Fruit fly (Drosophila melanogaster) whole organism, wandering third instar larva: ENCODE data around the gene gish.
A peak's percentile ranks its signal among the peaks of the same experiment; 100 is the strongest.

Source experiments
- Abd-B ChIP-seq: fragments of >200 bp; optimal IDR thresholded peaks from 2 replicates; lab custom pipeline; 2017; ENCODE audit warnings: missing biosample characterization, missing genetic modification characterization
- CG32264 ChIP-seq: fragments of 200-800 bp; sonication (Bioruptor generic); optimal IDR thresholded peaks from 2 replicates; lab custom pipeline; 2016; ENCODE audit warnings: missing biosample characterization, missing genetic modification characterization
- CG9705 ChIP-seq: fragments of 200-800 bp; sonication (Bioruptor generic); optimal IDR thresholded peaks from 2 replicates; lab custom pipeline; 2018; ENCODE audit warnings: missing biosample characterization, mild to moderate bottlenecking, missing genetic modification characterization
- CrebA ChIP-seq: fragments of 200-800 bp; sonication (Bioruptor generic); optimal IDR thresholded peaks from 2 replicates; lab custom pipeline; 2016; ENCODE audit warnings: missing biosample characterization, mild to moderate bottlenecking, missing genetic modification characterization, borderline replicate concordance
- Dfd ChIP-seq: fragments of >200 bp; optimal IDR thresholded peaks from 2 replicates; lab custom pipeline; 2017; ENCODE audit warnings: missing biosample characterization, missing genetic modification characterization
- Dif ChIP-seq: fragments of 200-275, 200-300 bp; sonication (Bioruptor generic); optimal IDR thresholded peaks from 2 replicates; lab custom pipeline; 2018; ENCODE audit warnings: missing biosample characterization, missing genetic modification characterization; ENCODE audit not compliant: partially characterized antibody
- GATAd ChIP-seq: sonication (Bioruptor generic); optimal IDR thresholded peaks from 2 replicates; lab custom pipeline; 2016; ENCODE audit warnings: missing biosample characterization, missing genetic modification characterization
- HLH106 ChIP-seq: fragments of 200-800 bp; optimal IDR thresholded peaks from 3 replicates; lab custom pipeline; 2019; ENCODE audit warnings: missing biosample characterization, mild to moderate bottlenecking, missing genetic modification characterization, moderate library complexity
- Hnf4 ChIP-seq: fragments of 200-800 bp; sonication (Bioruptor generic); optimal IDR thresholded peaks from 2 replicates; lab custom pipeline; 2016; ENCODE audit warnings: missing biosample characterization, mild to moderate bottlenecking, missing genetic modification characterization
- Hr78 ChIP-seq: fragments of >200 bp; optimal IDR thresholded peaks from 2 replicates; lab custom pipeline; 2017; ENCODE audit warnings: missing biosample characterization, missing genetic modification characterization
- Hr83 ChIP-seq: fragments of 200-300 bp; sonication (Bioruptor generic); optimal IDR thresholded peaks from 2 replicates; lab custom pipeline; 2016; ENCODE audit warnings: missing biosample characterization, mild to moderate bottlenecking, missing genetic modification characterization, moderate library complexity; ENCODE audit not compliant: poor library complexity, severe bottlenecking
- Jra ChIP-seq: sonication (Bioruptor generic); optimal IDR thresholded peaks from 2 replicates; lab custom pipeline; 2016; ENCODE audit warnings: missing biosample characterization, missing genetic modification characterization
- Mio ChIP-seq: sonication (Bioruptor generic); optimal IDR thresholded peaks from 2 replicates; lab custom pipeline; 2016; ENCODE audit warnings: missing biosample characterization, missing genetic modification characterization
- Myc ChIP-seq: fragments of >200 bp; optimal IDR thresholded peaks from 2 replicates; lab custom pipeline; 2017
- N ChIP-seq: fragments of >200 bp; optimal IDR thresholded peaks from 2 replicates; lab custom pipeline; 2018; ENCODE audit warnings: missing biosample characterization, missing external identifiers, missing genetic modification characterization
- OdsH ChIP-seq: fragments of 200-800 bp; sonication (Bioruptor generic); optimal IDR thresholded peaks from 2 replicates; lab custom pipeline; 2016; ENCODE audit warnings: missing biosample characterization, mild to moderate bottlenecking, missing genetic modification characterization
- Rel ChIP-seq, 2 experiments: fragments of 200-800 bp; sonication (Bioruptor generic) in 1 of 2; optimal IDR thresholded peaks; 2 replicates in 1 of 2; 3 replicates in 1 of 2; lab custom pipeline; 2016 to 2019; ENCODE audit warnings: mild to moderate bottlenecking in 2 of 2, missing biosample characterization in 2 of 2, missing genetic modification characterization in 2 of 2, moderate library complexity in 1 of 2
- Sp1 ChIP-seq: fragments of 200-800 bp; sonication (Bioruptor generic); optimal IDR thresholded peaks from 3 replicates; lab custom pipeline; 2019; ENCODE audit warnings: missing biosample characterization, mild to moderate bottlenecking, missing genetic modification characterization, moderate library complexity
- Vsx2 ChIP-seq: fragments of 200-300, 225-300 bp; sonication (Bioruptor generic); optimal IDR thresholded peaks from 2 replicates; lab custom pipeline; 2018; ENCODE audit warnings: missing biosample characterization, missing genetic modification characterization; ENCODE audit not compliant: partially characterized antibody
- br ChIP-seq: fragments of 200-800 bp; sonication (Bioruptor generic); optimal IDR thresholded peaks from 2 replicates; lab custom pipeline; 2016; ENCODE audit warnings: missing biosample characterization, missing genetic modification characterization
- brk ChIP-seq: fragments of 200-800 bp; sonication (Bioruptor generic); optimal IDR thresholded peaks from 2 replicates; lab custom pipeline; 2016; ENCODE audit warnings: missing biosample characterization, mild to moderate bottlenecking, missing genetic modification characterization
- dl ChIP-seq, 2 experiments: fragments of 175-275, 200-275 bp in 1 of 2; fragments of 200-275 bp in 1 of 2; sonication (Bioruptor generic); optimal IDR thresholded peaks; lab custom pipeline; 2018; ENCODE audit warnings: mild to moderate bottlenecking in 2 of 2, missing biosample characterization in 2 of 2, missing genetic modification characterization in 2 of 2, moderate library complexity in 2 of 2; ENCODE audit not compliant: partially characterized antibody in 2 of 2, insufficient read depth in 1 of 2
- dmrt93B ChIP-seq: fragments of 200-800 bp; sonication (Bioruptor generic); optimal IDR thresholded peaks from 2 replicates; lab custom pipeline; 2018; ENCODE audit warnings: missing biosample characterization, mild to moderate bottlenecking, missing genetic modification characterization
- dsf ChIP-seq: sonication (Bioruptor generic); optimal IDR thresholded peaks from 2 replicates; lab custom pipeline; 2016; ENCODE audit warnings: missing biosample characterization, missing genetic modification characterization, borderline replicate concordance
- ey ChIP-seq: fragments of 200-800 bp; sonication (Bioruptor generic); optimal IDR thresholded peaks from 2 replicates; lab custom pipeline; 2016; ENCODE audit warnings: missing biosample characterization, missing genetic modification characterization
- foxo ChIP-seq, 2 experiments: fragments of 200-800 bp; sonication (Bioruptor generic); optimal IDR thresholded peaks; 2 replicates in 1 of 2; 3 replicates in 1 of 2; lab custom pipeline; 2016 to 2017; ENCODE audit warnings: missing biosample characterization in 2 of 2, missing genetic modification characterization in 2 of 2
- fru ChIP-seq: fragments of 200-800 bp; sonication (Bioruptor generic); optimal IDR thresholded peaks from 3 replicates; lab custom pipeline; 2016; ENCODE audit warnings: missing biosample characterization, mild to moderate bottlenecking, missing genetic modification characterization
- h ChIP-seq: fragments of 200-800 bp; sonication (Bioruptor generic); optimal IDR thresholded peaks from 3 replicates; lab custom pipeline; 2016; ENCODE audit warnings: missing biosample characterization, mild to moderate bottlenecking, missing genetic modification characterization
- jim ChIP-seq: fragments of 175-275, 200-325 bp; sonication (Bioruptor generic); optimal IDR thresholded peaks from 2 replicates; lab custom pipeline; 2016; ENCODE audit warnings: missing biosample characterization, mild to moderate bottlenecking, missing genetic modification characterization
- lola ChIP-seq: fragments of >200 bp; optimal IDR thresholded peaks from 2 replicates; lab custom pipeline; 2017; ENCODE audit warnings: missing biosample characterization, missing genetic modification characterization
- pan ChIP-seq: fragments of >200 bp; optimal IDR thresholded peaks from 2 replicates; lab custom pipeline; 2017
- psq ChIP-seq: fragments of 200-800 bp; sonication (Bioruptor generic); optimal IDR thresholded peaks from 3 replicates; lab custom pipeline; 2017; ENCODE audit warnings: missing biosample characterization, mild to moderate bottlenecking, missing genetic modification characterization, moderate library complexity
- rgr ChIP-seq: fragments of 200-800 bp; sonication (Bioruptor generic); optimal IDR thresholded peaks from 3 replicates; lab custom pipeline; 2016; ENCODE audit warnings: missing biosample characterization, mild to moderate bottlenecking, missing genetic modification characterization
- sage ChIP-seq: fragments of 200-800 bp; sonication (Bioruptor generic); optimal IDR thresholded peaks from 2 replicates; lab custom pipeline; 2016; ENCODE audit warnings: missing biosample characterization, mild to moderate bottlenecking, missing genetic modification characterization
- sv ChIP-seq: fragments of 200-800 bp; sonication (Bioruptor generic); optimal IDR thresholded peaks from 3 replicates; lab custom pipeline; 2016; ENCODE audit warnings: missing biosample characterization, missing genetic modification characterization
- tai ChIP-seq: sonication (Bioruptor generic); optimal IDR thresholded peaks from 2 replicates; lab custom pipeline; 2016; ENCODE audit warnings: missing biosample characterization, missing genetic modification characterization
- usp ChIP-seq: fragments of >200 bp; optimal IDR thresholded peaks from 2 replicates; lab custom pipeline; 2017; ENCODE audit warnings: missing biosample characterization, missing genetic modification characterization
- woc ChIP-seq: sonication (Bioruptor generic); optimal IDR thresholded peaks from 2 replicates; lab custom pipeline; 2016; ENCODE audit warnings: missing biosample characterization, mild to moderate bottlenecking, missing genetic modification characterization

Gene gish

DNA sequence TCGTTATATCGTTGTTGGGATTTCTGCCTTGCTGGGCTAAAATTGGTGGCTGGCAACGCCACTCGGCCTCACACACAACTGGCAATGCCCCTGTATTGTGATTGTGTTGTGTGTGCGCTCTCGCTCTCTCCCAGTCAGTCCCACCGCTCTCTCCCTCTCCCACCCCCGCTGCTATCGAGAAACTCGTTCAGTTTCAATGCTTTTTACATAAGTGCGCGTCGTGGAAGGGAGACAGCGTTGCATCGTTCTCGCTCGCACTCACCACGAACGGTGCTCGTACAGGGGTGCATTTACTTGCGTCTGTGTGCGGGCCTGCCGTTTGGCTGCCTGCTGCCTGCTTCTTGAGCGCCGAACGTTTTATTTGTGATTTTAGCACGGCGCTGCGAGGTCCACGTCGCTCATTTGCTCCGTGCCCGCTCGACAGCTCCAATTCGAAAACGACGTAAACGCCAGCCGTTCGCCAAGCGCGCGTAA lies 29.8 kb upstream of the gish start:
- TF ChIP-seq Dif (GFP tag; lab: Kevin White, UChicago) (peak; percentile 90), N (peak; percentile 42), fru (peak; percentile 73), tai (GFP tag; lab: Kevin White, UChicago) (peak; percentile 55), HLH106 (tag; lab: Kevin White, UChicago) (peak; percentile 33), Abd-B (no peak), rgr (GFP tag; lab: Kevin White, UChicago) (peak; percentile 57), dsf (GFP tag; lab: Kevin White, UChicago) (no peak), OdsH (peak; percentile 55), GATAd (no peak), Dfd (GFP tag; lab: Kevin White, UChicago) (no peak), sage (GFP tag; lab: Kevin White, UChicago) (no peak), Sp1 (GFP tag; lab: Kevin White, UChicago) (peak; percentile 63), Vsx2 (no peak), brk (GFP tag; lab: Kevin White, UChicago) (no peak), Hnf4 (peak; percentile 75), Jra (peak; percentile 89), woc (GFP tag; lab: Kevin White, UChicago) (peak; percentile 64), CG9705 (no peak), Rel (GFP tag; optimal IDR thresholded peaks at IDR 0.05; lab: Kevin White, UChicago) (no peak), Rel (tag; optimal IDR thresholded peaks at IDR 0.05; lab: Kevin White, UChicago) (peak; percentile 94), sv (GFP tag; lab: Kevin White, UChicago) (no peak), Myc (lab: Kevin White, UChicago) (no peak), foxo (GFP tag; optimal IDR thresholded peaks at IDR 0.05; lab: Kevin White, UChicago) (peak; percentile 47 to 70), pan (lab: Kevin White, UChicago) (no peak), br (GFP tag; lab: Kevin White, UChicago) (peak; percentile 79), Hr83 (peak; percentile 97), Mio (GFP tag; lab: Kevin White, UChicago) (no peak), CrebA (GFP tag; lab: Kevin White, UChicago) (peak; percentile 83), CG32264 (peak; percentile 27), dmrt93B (GFP tag; lab: Kevin White, UChicago) (no peak), psq (GFP tag; lab: Kevin White, UChicago) (peak; percentile 95), usp (GFP tag; lab: Kevin White, UChicago) (no peak), jim (GFP tag; lab: Kevin White, UChicago) (peak; percentile 84), dl (GFP tag; optimal IDR thresholded peaks at IDR 0.05; lab: Kevin White, UChicago; ENCODE audit: insufficient read depth in 1 of 2, partially characterized antibody in 2 of 2) (peak; percentile 80 to 89), ey (GFP tag; lab: Kevin White, UChicago) (no peak), lola (no peak), h (GFP tag; lab: Kevin White, UChicago) (peak; percentile 94), Hr78 (GFP tag; lab: Kevin White, UChicago) (no peak)

DNA sequence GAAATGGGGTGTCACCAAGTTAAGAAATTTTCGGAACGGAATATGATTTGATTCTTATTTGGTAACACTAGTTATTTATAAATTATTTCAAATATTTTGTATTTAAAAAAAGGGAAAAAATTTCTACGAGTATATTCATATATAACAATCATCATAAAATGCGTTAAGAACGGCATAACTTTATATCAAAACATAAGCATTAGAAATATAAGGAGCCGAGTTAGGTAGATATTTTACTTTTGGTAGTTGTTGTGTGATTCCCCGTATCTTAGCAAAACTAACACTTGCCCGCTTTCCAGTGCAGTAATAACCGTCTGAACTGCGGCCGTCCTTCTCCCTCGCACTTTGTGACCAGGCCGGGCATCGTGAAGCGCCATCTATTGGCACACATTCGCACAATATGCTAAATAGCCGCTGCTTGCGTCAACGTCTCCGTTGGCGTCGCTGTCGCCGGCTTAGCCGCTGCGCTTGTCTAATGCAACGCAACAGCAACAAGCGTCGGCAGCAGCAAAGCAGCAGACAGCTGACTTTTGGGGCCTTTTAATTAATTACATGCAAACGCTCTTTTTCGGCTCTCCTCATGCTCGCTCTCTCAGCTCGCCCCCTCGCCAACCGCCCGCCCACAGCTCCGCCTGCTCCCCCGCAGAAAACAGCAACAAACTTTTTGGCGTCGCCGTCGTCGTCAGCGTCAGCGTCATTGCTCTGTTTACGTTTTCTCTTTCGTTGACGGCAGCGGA lies 27.8 kb upstream of the gish start:
- no peak for TF ChIP-seq usp (GFP tag; lab: Kevin White, UChicago)
- TF ChIP-seq Abd-B = no peak
- peak in 1 of 2 experiments; percentile 28 for TF ChIP-seq foxo (GFP tag; optimal IDR thresholded peaks at IDR 0.05; lab: Kevin White, UChicago)
- no peak for TF ChIP-seq pan (lab: Kevin White, UChicago)
- peak; percentile 33 for TF ChIP-seq Dif (GFP tag; lab: Kevin White, UChicago)
- no peak for TF ChIP-seq Mio (GFP tag; lab: Kevin White, UChicago)
- no peak for TF ChIP-seq lola
- TF ChIP-seq Sp1 (GFP tag; lab: Kevin White, UChicago) = peak; percentile 6
- TF ChIP-seq Rel (GFP tag; optimal IDR thresholded peaks at IDR 0.05; lab: Kevin White, UChicago) = no peak
- TF ChIP-seq Rel (tag; optimal IDR thresholded peaks at IDR 0.05; lab: Kevin White, UChicago) = peak; percentile 55
